Worm (Caenorhabditis elegans) whole organism, L2 larva: Measurements from ENCODE around the gene gur-3.

ENCODE experiments used
- C34F6.9 ChIP-seq: fragments of 150-350 bp; optimal IDR thresholded peaks from 2 replicates; lab custom pipeline; 2014; ENCODE audit warnings: missing biosample characterization, missing genetic modification characterization
- F13H6.1 ChIP-seq: sonication (generic microtip); optimal IDR thresholded peaks from 2 replicates; lab custom pipeline; 2016; ENCODE audit warnings: missing genetic modification characterization, missing compliant biosample characterization
- R02D3.7 ChIP-seq: fragments of 150-350 bp; optimal IDR thresholded peaks from 2 replicates; lab custom pipeline; 2014; ENCODE audit warnings: missing biosample characterization, missing genetic modification characterization
- Y55F3AM.14 ChIP-seq: fragments of 200-800 bp; sonication (Bioruptor generic); optimal IDR thresholded peaks from 2 replicates; lab custom pipeline; 2018; ENCODE audit warnings: mild to moderate bottlenecking, missing genetic modification characterization, missing compliant biosample characterization
- alr-1 ChIP-seq: fragments of 150-350 bp; optimal IDR thresholded peaks from 2 replicates; lab custom pipeline; 2014; ENCODE audit warnings: missing biosample characterization, missing genetic modification characterization
- aly-2 ChIP-seq: fragments of 150-350 bp; optimal IDR thresholded peaks from 2 replicates; lab custom pipeline; 2014; ENCODE audit warnings: missing biosample characterization, missing genetic modification characterization
- ama-1 ChIP-seq: fragments of 150-350 bp; optimal IDR thresholded peaks from 2 replicates; lab custom pipeline; 2018; ENCODE audit warnings: inconsistent platforms
- blmp-1 ChIP-seq: sonication (generic microtip); optimal IDR thresholded peaks from 2 replicates; lab custom pipeline; 2017; ENCODE audit warnings: missing genetic modification characterization, mild to moderate bottlenecking, missing compliant biosample characterization, antibody characterized with exemption, moderate library complexity; ENCODE audit not compliant: insufficient read depth
- crh-2 ChIP-seq: sonication (generic microtip); optimal IDR thresholded peaks from 2 replicates; lab custom pipeline; 2017; ENCODE audit warnings: missing biosample characterization, missing genetic modification characterization
- dmd-4 ChIP-seq: sonication (generic microtip); optimal IDR thresholded peaks from 2 replicates; lab custom pipeline; 2017; ENCODE audit warnings: missing biosample characterization, missing genetic modification characterization
- egl-27 ChIP-seq: sonication (generic microtip); optimal IDR thresholded peaks from 3 replicates; lab custom pipeline; 2017; ENCODE audit warnings: missing biosample characterization, missing genetic modification reagents, missing genetic modification characterization
- elt-1 ChIP-seq: fragments of 150-350 bp; optimal IDR thresholded peaks from 2 replicates; lab custom pipeline; 2014; ENCODE audit warnings: missing biosample characterization, missing genetic modification characterization
- elt-3 ChIP-seq: sonication (generic microtip); optimal IDR thresholded peaks from 2 replicates; lab custom pipeline; 2017; ENCODE audit warnings: missing biosample characterization, missing genetic modification characterization
- fos-1 ChIP-seq: fragments of 150-350 bp; optimal IDR thresholded peaks from 2 replicates; lab custom pipeline; 2014; ENCODE audit warnings: missing biosample characterization, missing genetic modification characterization
- gmeb-1 ChIP-seq: fragments of 150-350 bp; optimal IDR thresholded peaks from 2 replicates; lab custom pipeline; 2014; ENCODE audit warnings: missing biosample characterization, missing genetic modification characterization
- lin-11 ChIP-seq: fragments of 150-350 bp; sonication (generic microtip); optimal IDR thresholded peaks from 2 replicates; lab custom pipeline; 2014; ENCODE audit warnings: missing biosample characterization, missing genetic modification characterization, inconsistent platforms, mixed read lengths
- lin-13 ChIP-seq: fragments of 150-350 bp; optimal IDR thresholded peaks from 2 replicates; lab custom pipeline; 2014; ENCODE audit warnings: missing biosample characterization, missing genetic modification reagents, missing genetic modification characterization
- lin-39 ChIP-seq: fragments of 150-350 bp; optimal IDR thresholded peaks from 2 replicates; lab custom pipeline; 2014; ENCODE audit warnings: missing biosample characterization, missing genetic modification reagents, missing genetic modification characterization
- lsy-2 ChIP-seq, 2 experiments: fragments of 150-350 bp in 1 of 2; sonication (generic microtip) in 1 of 2; optimal IDR thresholded peaks; 2 replicates each; lab custom pipeline; 2014 to 2017; ENCODE audit warnings: missing biosample characterization in 2 of 2, missing genetic modification characterization in 2 of 2
- mab-5 ChIP-seq: fragments of 150-350 bp; optimal IDR thresholded peaks from 2 replicates; lab custom pipeline; 2014; ENCODE audit warnings: missing biosample characterization, missing genetic modification characterization
- nhr-10 ChIP-seq: sonication (generic microtip); optimal IDR thresholded peaks from 2 replicates; lab custom pipeline; 2017; ENCODE audit warnings: missing biosample characterization, missing genetic modification characterization
- nhr-11 ChIP-seq: fragments of 150-350 bp; optimal IDR thresholded peaks from 2 replicates; lab custom pipeline; 2014; ENCODE audit warnings: missing biosample characterization, missing genetic modification characterization
- nhr-129 ChIP-seq: fragments of 150-350 bp; optimal IDR thresholded peaks from 2 replicates; lab custom pipeline; 2014; ENCODE audit warnings: missing biosample characterization, missing genetic modification characterization
- nhr-21 ChIP-seq: fragments of 150-350 bp; optimal IDR thresholded peaks from 2 replicates; lab custom pipeline; 2014; ENCODE audit warnings: missing biosample characterization, missing genetic modification characterization
- nhr-23 ChIP-seq: fragments of 150-350 bp; optimal IDR thresholded peaks from 2 replicates; lab custom pipeline; 2014; ENCODE audit warnings: missing biosample characterization, missing genetic modification reagents, missing genetic modification characterization
- nhr-237 ChIP-seq: fragments of 150-350 bp; optimal IDR thresholded peaks from 2 replicates; lab custom pipeline; 2014; ENCODE audit warnings: missing biosample characterization, missing genetic modification characterization
- nhr-25 ChIP-seq: fragments of 150-350 bp; sonication (generic microtip); optimal IDR thresholded peaks from 3 replicates; lab custom pipeline; 2014; ENCODE audit warnings: missing biosample characterization, missing genetic modification characterization
- nhr-6 ChIP-seq: fragments of 150-350 bp; optimal IDR thresholded peaks from 2 replicates; lab custom pipeline; 2014; ENCODE audit warnings: missing biosample characterization, missing genetic modification characterization
- nhr-77 ChIP-seq: fragments of 150-350 bp; optimal IDR thresholded peaks from 2 replicates; lab custom pipeline; 2014; ENCODE audit warnings: missing biosample characterization, missing genetic modification characterization
- peb-1 ChIP-seq: fragments of 150-350 bp; optimal IDR thresholded peaks from 2 replicates; lab custom pipeline; 2014; ENCODE audit warnings: missing biosample characterization, missing genetic modification characterization
- sem-4 ChIP-seq: fragments of 150-350 bp; optimal IDR thresholded peaks from 2 replicates; lab custom pipeline; 2014; ENCODE audit warnings: missing biosample characterization, missing genetic modification reagents, missing genetic modification characterization
- skn-1 ChIP-seq: sonication (generic microtip); optimal IDR thresholded peaks from 2 replicates; lab custom pipeline; 2017; ENCODE audit warnings: missing biosample characterization, missing genetic modification characterization
- sma-3 ChIP-seq: sonication (generic microtip); optimal IDR thresholded peaks from 2 replicates; lab custom pipeline; 2016; ENCODE audit warnings: missing genetic modification reagents, missing genetic modification characterization, missing compliant biosample characterization
- sma-9 ChIP-seq, 2 experiments: fragments of 150-350 bp in 1 of 2; sonication (generic microtip) in 1 of 2; optimal IDR thresholded peaks; 2 replicates each; lab custom pipeline; 2014 to 2016; ENCODE audit warnings: missing genetic modification characterization in 2 of 2, mild to moderate bottlenecking in 1 of 2, missing biosample characterization in 1 of 2, missing compliant biosample characterization in 1 of 2, missing genetic modification reagents in 1 of 2, moderate library complexity in 1 of 2
- snpc-4 ChIP-seq: fragments of 150-350 bp; optimal IDR thresholded peaks from 2 replicates; lab custom pipeline; 2014; ENCODE audit warnings: missing biosample characterization, missing genetic modification characterization
- unc-39 ChIP-seq: fragments of 150-350 bp; optimal IDR thresholded peaks from 2 replicates; lab custom pipeline; 2014; ENCODE audit warnings: missing biosample characterization, missing genetic modification characterization
- unc-55 ChIP-seq: fragments of 150-350 bp; sonication (generic microtip); optimal IDR thresholded peaks from 3 replicates; lab custom pipeline; 2014; ENCODE audit warnings: missing biosample characterization, missing genetic modification reagents, missing genetic modification characterization
- unc-62 ChIP-seq: fragments of 150-350 bp; optimal IDR thresholded peaks from 2 replicates; lab custom pipeline; 2014; ENCODE audit warnings: missing biosample characterization, missing genetic modification reagents, missing genetic modification characterization
- zag-1 ChIP-seq: fragments of 150-350 bp; optimal IDR thresholded peaks from 2 replicates; lab custom pipeline; 2014; ENCODE audit warnings: missing biosample characterization, missing genetic modification characterization
- ztf-1 ChIP-seq: fragments of 200-800 bp; sonication (Bioruptor generic); conservative IDR thresholded peaks from 2 replicates; pipeline ENCODE4 v1.3.6; 2022; ENCODE audit warnings: missing genetic modification characterization, missing compliant biosample characterization
- ztf-11 ChIP-seq: sonication (generic microtip); optimal IDR thresholded peaks from 2 replicates; lab custom pipeline; 2017; ENCODE audit warnings: missing biosample characterization, missing genetic modification characterization

The gur-3 gene

DNA sequence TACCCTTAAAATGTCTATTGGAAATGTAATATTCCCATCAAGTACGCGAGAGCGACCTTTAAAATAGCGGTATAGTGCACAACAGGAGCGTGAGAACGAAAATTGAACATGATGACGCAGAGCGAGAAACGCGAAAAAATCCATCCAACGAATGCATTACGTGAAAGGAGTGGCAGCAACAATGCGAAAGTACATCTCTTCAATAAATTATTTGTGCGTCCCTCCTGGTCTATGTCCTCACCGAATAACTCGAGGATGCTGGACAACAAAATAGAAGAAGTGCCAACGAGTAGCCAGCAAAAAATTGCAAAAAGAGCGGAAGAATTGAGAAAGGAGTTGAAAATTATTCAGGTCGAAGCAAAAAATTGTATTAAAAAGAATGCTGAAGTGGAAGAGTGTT is 27.8 kb upstream of the gur-3 start:
- TF ChIP-seq nhr-77 (tag; lab: Kevin White, UChicago) (no peak), blmp-1 (tag; lab: Kevin White, UChicago) (no peak), unc-62 (GFP tag; lab: Kevin White, UChicago) (no peak), sma-3 (GFP tag; lab: Kevin White, UChicago) (no peak), nhr-23 (tag; lab: Kevin White, UChicago) (no peak), aly-2 (tag; lab: Kevin White, UChicago) (no peak), lin-39 (tag; lab: Kevin White, UChicago) (no peak), lsy-2 (tag; optimal IDR thresholded peaks at IDR 0.05; lab: Kevin White, UChicago) (no peak), crh-2 (tag; lab: Kevin White, UChicago) (no peak), fos-1 (tag; lab: Kevin White, UChicago) (no peak), elt-1 (tag; lab: Kevin White, UChicago) (no peak), alr-1 (tag; lab: Kevin White, UChicago) (no peak), peb-1 (tag; lab: Kevin White, UChicago) (no peak), sem-4 (tag; lab: Kevin White, UChicago) (no peak), ama-1 (lab: Kevin White, UChicago) (no peak), C34F6.9 (tag; lab: Kevin White, UChicago) (no peak), snpc-4 (tag; lab: Kevin White, UChicago) (no peak), Y55F3AM.14 (GFP tag; lab: Kevin White, UChicago) (no peak), zag-1 (tag; lab: Kevin White, UChicago) (no peak), nhr-6 (no peak)

DNA sequence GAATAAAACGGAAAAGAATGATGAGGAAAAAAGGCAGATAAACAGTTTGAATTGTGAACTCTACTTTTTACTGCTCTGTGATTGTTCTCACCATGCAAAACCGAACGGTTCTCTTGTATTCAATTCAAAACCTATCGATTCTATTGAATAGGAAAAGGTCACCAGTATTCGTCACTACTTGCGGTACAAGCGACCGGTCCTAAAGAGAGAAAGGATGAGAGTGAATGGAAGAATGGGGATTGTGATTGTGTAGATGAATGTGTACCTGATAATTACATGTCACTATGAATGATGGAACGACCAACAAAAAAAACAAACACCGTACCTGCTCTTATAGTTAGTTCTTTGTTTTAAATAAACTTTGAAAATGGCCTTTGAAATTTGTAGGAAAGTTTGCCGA is 26.7 kb upstream of the gur-3 start:
- no peak for TF ChIP-seq ztf-11 (tag; lab: Kevin White, UChicago)
- no peak for TF ChIP-seq snpc-4 (tag; lab: Kevin White, UChicago)
- peak; percentile 24 for TF ChIP-seq blmp-1 (tag; lab: Kevin White, UChicago)
- TF ChIP-seq elt-3 (tag; lab: Kevin White, UChicago) = no peak

DNA sequence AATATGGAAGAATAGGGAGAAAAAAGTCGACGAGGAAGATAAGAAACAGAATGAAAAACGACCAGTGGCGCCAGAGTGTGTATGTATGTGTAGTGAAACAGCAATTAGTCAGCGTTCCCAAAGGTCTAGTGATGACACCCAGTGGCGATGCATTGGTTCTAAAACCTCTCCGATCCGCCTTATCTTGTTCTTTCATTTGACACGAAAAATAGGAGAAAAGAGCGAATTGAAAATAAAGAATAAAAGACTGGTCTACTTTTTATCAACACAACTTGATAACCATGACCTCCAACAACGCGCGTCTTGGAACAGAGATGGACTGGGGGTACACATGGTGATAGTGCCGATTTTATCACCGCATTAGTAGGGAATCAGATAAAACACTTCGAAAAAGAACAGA is 24.8 kb upstream of the gur-3 start:
- TF ChIP-seq gmeb-1 (peak; percentile 7), zag-1 (tag; lab: Kevin White, UChicago) (no peak), egl-27 (tag; lab: Kevin White, UChicago) (no peak), fos-1 (tag; lab: Kevin White, UChicago) (peak; percentile 76), sma-3 (GFP tag; lab: Kevin White, UChicago) (peak; percentile 11), sma-9 (GFP tag; optimal IDR thresholded peaks at IDR 0.05; lab: Kevin White, UChicago) (peak; percentile 58), sma-9 (tag; optimal IDR thresholded peaks at IDR 0.05; lab: Kevin White, UChicago) (no peak), elt-1 (tag; lab: Kevin White, UChicago) (no peak), snpc-4 (tag; lab: Kevin White, UChicago) (no peak), nhr-10 (tag; lab: Kevin White, UChicago) (no peak), nhr-25 (peak; percentile 19), sem-4 (tag; lab: Kevin White, UChicago) (peak; percentile 26), mab-5 (peak; percentile 47), lsy-2 (tag; optimal IDR thresholded peaks at IDR 0.05; lab: Kevin White, UChicago) (peak in 1 of 2 experiments; percentile 26), F13H6.1 (no peak), unc-55 (peak; percentile 24), nhr-129 (tag; lab: Kevin White, UChicago) (no peak), crh-2 (tag; lab: Kevin White, UChicago) (peak; percentile 2), nhr-21 (tag; lab: Kevin White, UChicago) (peak; percentile 68), blmp-1 (tag; lab: Kevin White, UChicago) (peak; percentile 38)

DNA sequence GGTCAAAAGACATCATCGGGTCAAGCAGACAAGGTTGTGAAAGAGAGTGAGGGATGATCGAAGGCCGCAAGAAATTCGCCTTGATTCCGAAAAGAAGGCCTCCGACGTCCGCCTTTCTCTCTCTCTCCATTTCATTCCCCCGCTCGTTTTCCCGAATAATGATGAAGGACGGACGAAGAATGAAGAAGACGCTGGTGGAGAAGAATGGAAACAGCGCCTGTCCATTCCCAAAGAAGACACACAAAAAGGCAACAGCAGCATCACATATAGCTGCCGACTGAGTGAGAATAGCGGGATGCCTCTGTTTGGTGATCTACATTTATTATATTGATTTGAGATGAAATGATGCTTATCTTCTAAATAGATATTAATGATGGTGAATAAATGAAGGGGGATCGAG is 23.1 kb upstream of the gur-3 start:
- TF ChIP-seq nhr-25 (peak; percentile 20), nhr-129 (tag; lab: Kevin White, UChicago) (peak; percentile 1), skn-1 (tag; lab: Kevin White, UChicago) (no peak), zag-1 (tag; lab: Kevin White, UChicago) (no peak), fos-1 (tag; lab: Kevin White, UChicago) (peak; percentile 21)

DNA sequence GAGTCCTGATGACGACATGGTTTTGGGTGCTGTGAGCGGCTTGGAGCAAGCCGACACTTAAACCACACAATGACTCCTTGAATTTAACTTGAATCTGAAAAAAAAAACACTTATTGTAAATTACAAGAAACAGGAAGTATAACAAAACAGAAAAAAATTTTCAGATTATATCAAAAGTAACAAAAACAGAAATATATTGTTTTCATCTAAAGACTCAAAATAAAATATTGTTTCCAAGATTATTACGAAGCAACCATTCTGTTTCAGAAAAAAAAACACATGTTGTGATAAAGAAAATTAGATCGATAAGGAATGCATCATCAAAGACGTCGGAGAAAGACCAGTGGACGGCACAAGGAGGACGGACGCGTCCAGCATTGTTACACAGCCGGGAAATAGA is 22.5 kb upstream of the gur-3 start, which contains the start of gene mig-15:
Gene mig-15, minus strand, starts transcription at position 101 of the 400 bp plus-strand sequence.
- TF ChIP-seq lsy-2 (tag; optimal IDR thresholded peaks at IDR 0.05; lab: Kevin White, UChicago) (no peak), unc-55 (no peak), lin-11 (tag; lab: Kevin White, UChicago) (no peak), dmd-4 (no peak), unc-39 (tag; lab: Kevin White, UChicago) (no peak), fos-1 (tag; lab: Kevin White, UChicago) (no peak), nhr-11 (tag; lab: Kevin White, UChicago) (no peak), aly-2 (tag; lab: Kevin White, UChicago) (no peak), nhr-25 (no peak), sem-4 (tag; lab: Kevin White, UChicago) (no peak), nhr-129 (tag; lab: Kevin White, UChicago) (no peak), F13H6.1 (no peak), R02D3.7 (tag; lab: Kevin White, UChicago) (no peak), ztf-1 (GFP tag; lab: Robert Waterston, UW) (no peak), lin-13 (GFP tag; lab: Kevin White, UChicago) (no peak), unc-62 (GFP tag; lab: Kevin White, UChicago) (no peak), nhr-21 (tag; lab: Kevin White, UChicago) (no peak), nhr-237 (tag; lab: Kevin White, UChicago) (no peak)
